Fruit fly (Drosophila melanogaster) whole organism: Measurements from ENCODE around the gene CG5292.

Source experiments
- CG8478 ChIP-seq: fragments of >200 bp; optimal IDR thresholded peaks from 2 replicates; lab custom pipeline; 2018; ENCODE audit warnings: inconsistent platforms
- Dll ChIP-seq: fragments of >200 bp; optimal IDR thresholded peaks from 2 replicates; lab custom pipeline; 2017
- pan ChIP-seq: fragments of >200 bp; optimal IDR thresholded peaks from 2 replicates; lab custom pipeline; 2017
- psq ChIP-seq: fragments of >200 bp; optimal IDR thresholded peaks from 2 replicates; lab custom pipeline; 2017
- usp ChIP-seq: fragments of >200 bp; optimal IDR thresholded peaks from 2 replicates; lab custom pipeline; 2017; ENCODE audit warnings: missing biosample characterization, missing genetic modification characterization, mixed read lengths

DNA sequence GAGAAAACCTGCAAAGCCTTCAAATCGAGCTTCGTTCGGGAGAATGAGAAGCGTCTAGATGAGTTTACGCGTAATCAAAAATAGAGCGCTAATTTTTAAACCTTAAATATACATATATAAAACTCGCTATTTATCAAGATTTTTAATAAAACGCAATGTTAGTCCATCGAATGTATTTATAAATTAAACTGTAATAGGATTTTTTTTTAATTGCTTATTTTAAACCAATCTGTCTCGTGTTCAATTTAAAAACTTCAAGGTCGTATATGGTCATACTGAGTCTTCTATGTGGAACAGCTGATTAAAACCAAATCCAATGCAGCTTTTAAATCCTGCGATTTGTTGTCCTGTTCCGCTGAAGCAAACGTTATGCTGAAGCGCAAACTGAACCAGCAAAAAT, 1.4 kb upstream of the CG5292 start, which contains the start of gene Smug:
- no peak for TF ChIP-seq Dll (lab: Kevin White, UChicago)
- TF ChIP-seq usp (GFP tag; lab: Kevin White, UChicago): no peak
- no peak for TF ChIP-seq CG8478 (lab: Kevin White, UChicago)
- TF ChIP-seq pan (lab: Kevin White, UChicago): no peak
- TF ChIP-seq psq (lab: Kevin White, UChicago): no peak
